Worm (Caenorhabditis elegans): ENCODE results near the gene mam-5.

Gene mam-5

DNA sequence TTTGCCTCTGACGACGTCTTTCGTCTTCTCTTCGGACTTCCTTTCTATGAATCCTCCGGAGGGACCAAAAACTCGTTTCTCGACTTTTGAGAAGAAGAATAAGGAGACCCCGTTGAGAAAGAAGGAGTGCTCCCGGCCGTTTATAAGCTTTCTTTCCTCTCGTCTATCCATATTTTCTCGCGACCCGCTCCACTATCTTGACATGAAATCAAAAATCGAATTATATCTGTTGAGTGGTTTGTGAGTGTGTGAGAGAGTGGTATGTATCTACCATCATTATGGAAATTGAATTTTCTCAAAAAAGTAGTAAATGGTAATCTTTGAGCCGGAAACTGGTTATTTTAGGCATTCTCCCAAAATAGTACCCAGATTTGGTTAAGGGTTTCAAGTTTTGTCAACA, 41.3 kb upstream of the mam-5 start:
- TF ChIP-seq lir-1 (GFP tag; conservative IDR thresholded peaks at IDR 0.05) = no peak
- TF ChIP-seq F23B12.7 (tag; optimal IDR thresholded peaks at IDR 0.05; ENCODE audit: insufficient read depth) = no peak
- no peak for TF ChIP-seq Y53G8AR.9 (GFP tag; conservative IDR thresholded peaks at IDR 0.05)
- TF ChIP-seq lsl-1 (GFP tag; optimal IDR thresholded peaks at IDR 0.05) = no peak
- no peak for TF ChIP-seq lin-40 (tag; optimal IDR thresholded peaks at IDR 0.05)
- no peak for TF ChIP-seq die-1 (tag; optimal IDR thresholded peaks at IDR 0.05)
- no peak for TF ChIP-seq B0336.3 (GFP tag; IDR thresholded peaks at IDR 0.05)
- no peak for TF ChIP-seq D2030.7 (GFP tag; IDR thresholded peaks at IDR 0.05)
- TF ChIP-seq unc-62 (GFP tag; optimal IDR thresholded peaks at IDR 0.05) = no peak
- no peak for TF ChIP-seq snpc-1.3 (tag; optimal IDR thresholded peaks at IDR 0.05; ENCODE audit: insufficient read depth)
- TF ChIP-seq xnd-1 (tag; optimal IDR thresholded peaks at IDR 0.05) = no peak
- no peak for TF ChIP-seq ceh-40 (GFP tag; IDR thresholded peaks at IDR 0.05)
- no peak for TF ChIP-seq sea-2 (GFP tag; IDR thresholded peaks at IDR 0.05)

DNA sequence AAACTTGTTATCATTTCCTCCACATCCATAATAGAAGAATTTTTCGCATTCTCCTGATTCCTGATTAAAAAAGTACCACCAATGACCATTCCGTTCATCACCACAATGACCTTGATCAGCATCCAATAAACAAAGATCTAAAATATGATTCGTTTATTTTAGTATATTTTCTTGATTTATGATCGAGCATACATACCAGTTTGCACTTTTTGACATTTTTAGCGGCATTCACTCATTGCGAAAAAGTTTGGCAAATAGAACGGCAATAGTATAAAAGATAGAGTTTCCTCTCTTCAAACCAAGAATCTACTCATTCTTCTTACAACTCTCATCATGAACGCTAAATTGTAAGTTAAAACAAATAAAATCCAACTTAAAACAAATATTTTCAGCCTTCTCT, 38.6 kb upstream of the mam-5 start, which contains the start of gene fipr-10:
Gene fipr-10 (plus strand): TSS at position 301 of the 400 bp plus-strand sequence.
- TF ChIP-seq ztf-3 (GFP tag; optimal IDR thresholded peaks at IDR 0.05) (no peak), F57A8.1 (GFP tag; optimal IDR thresholded peaks at IDR 0.05) (no peak), F10E7.11 (tag; optimal IDR thresholded peaks at IDR 0.05) (no peak), B0261.1 (tag; optimal IDR thresholded peaks at IDR 0.05) (no peak), nhr-90 (tag; optimal IDR thresholded peaks at IDR 0.05) (no peak), mxl-1 (tag; optimal IDR thresholded peaks at IDR 0.05) (no peak), gei-17 (GFP tag; optimal IDR thresholded peaks at IDR 0.05) (no peak), zim-3 (tag; optimal IDR thresholded peaks at IDR 0.05) (no peak), B0019.2 (GFP tag; conservative IDR thresholded peaks at IDR 0.05) (no peak), aptf-2 (GFP tag; conservative IDR thresholded peaks at IDR 0.05) (no peak), Y67H2A.10 (GFP tag; conservative IDR thresholded peaks at IDR 0.05) (no peak), tlf-1 (GFP tag; optimal IDR thresholded peaks at IDR 0.05) (no peak), nhr-80 (tag; optimal IDR thresholded peaks at IDR 0.05) (no peak), dpff-1 (tag; optimal IDR thresholded peaks at IDR 0.05) (no peak), xnd-1 (tag; optimal IDR thresholded peaks at IDR 0.05) (no peak), sdz-38 (tag; optimal IDR thresholded peaks at IDR 0.05) (no peak)

DNA sequence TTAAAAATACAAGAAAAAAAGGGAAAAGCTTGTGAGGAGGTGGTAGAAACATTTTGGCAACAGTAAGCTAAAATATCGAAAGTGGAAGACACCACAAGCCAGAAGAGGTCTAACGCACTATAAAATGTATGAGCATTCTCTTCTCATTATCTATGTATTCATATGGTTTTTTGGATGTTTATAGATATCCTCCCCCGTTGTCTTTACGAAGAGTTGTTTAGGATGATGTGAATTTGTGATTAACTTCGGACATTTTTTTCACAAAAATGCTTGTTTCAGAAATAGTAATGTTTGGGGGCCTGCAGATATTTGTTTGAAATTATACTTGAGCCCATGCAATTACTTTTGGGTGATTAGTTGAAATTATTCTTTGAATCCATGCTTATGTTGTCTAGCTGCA, 37.5 kb upstream of the mam-5 start, which contains the start of gene mec-9:
Gene mec-9 (minus strand): TSS at position 101 of the 400 bp plus-strand sequence.
- TF ChIP-seq snpc-3.4 (tag; optimal IDR thresholded peaks at IDR 0.05) (no peak), Y53F4B.3 (GFP tag; IDR thresholded peaks at IDR 0.05) (no peak), mxl-1 (tag; optimal IDR thresholded peaks at IDR 0.05) (no peak), mes-4 (tag; optimal IDR thresholded peaks at IDR 0.05) (no peak), ccch-3 (GFP tag; optimal IDR thresholded peaks at IDR 0.05) (no peak), lin-26 (GFP tag; IDR thresholded peaks at IDR 0.05) (no peak), madf-8 (GFP tag; conservative IDR thresholded peaks at IDR 0.05) (no peak), ama-1 (optimal IDR thresholded peaks at IDR 0.05) (no peak), ama-1 (GFP tag; optimal IDR thresholded peaks at IDR 0.05) (no peak), nfya-1 (tag; optimal IDR thresholded peaks at IDR 0.05; ENCODE audit: borderline replicate concordance, insufficient read depth) (no peak), tbx-9 (tag; optimal IDR thresholded peaks at IDR 0.05; ENCODE audit: borderline replicate concordance) (no peak), lin-40 (tag; optimal IDR thresholded peaks at IDR 0.05) (no peak), ztf-28 (GFP tag; IDR thresholded peaks at IDR 0.05) (no peak), unc-130 (GFP tag; optimal IDR thresholded peaks at IDR 0.05) (no peak), nhr-27 (tag; optimal IDR thresholded peaks at IDR 0.05) (no peak), snpc-1.1 (tag; optimal IDR thresholded peaks at IDR 0.05; ENCODE audit: insufficient read depth) (no peak), lin-35 (GFP tag; optimal IDR thresholded peaks at IDR 0.05) (no peak), ztf-22 (GFP tag; optimal IDR thresholded peaks at IDR 0.05) (no peak)
